Fruit fly (Drosophila melanogaster) whole organism, embryonic: ENCODE data around the gene Ilp7.

Experiments
- CG10209 ChIP-seq: fragments of 200-800 bp; sonication (Bioruptor generic); optimal IDR thresholded peaks from 3 replicates; lab custom pipeline; 2017; ENCODE audit warnings: missing biosample characterization, mild to moderate bottlenecking, missing genetic modification characterization, missing genetic modification reagents
- CG11504 ChIP-seq: fragments of 200-800 bp; sonication (Bioruptor generic); optimal IDR thresholded peaks from 3 replicates; lab custom pipeline; 2019; ENCODE audit warnings: missing biosample characterization, mild to moderate bottlenecking, missing genetic modification characterization, moderate library complexity
- CG12219 ChIP-seq: fragments of 200-800 bp; sonication (Bioruptor generic); optimal IDR thresholded peaks from 3 replicates; lab custom pipeline; 2018; ENCODE audit warnings: missing biosample characterization, mild to moderate bottlenecking, missing genetic modification characterization
- CG1233 ChIP-seq: fragments of 200-800 bp; sonication (Bioruptor generic); optimal IDR thresholded peaks from 4 replicates; lab custom pipeline; 2018; ENCODE audit warnings: missing biosample characterization, mild to moderate bottlenecking, missing genetic modification characterization
- CG13296 ChIP-seq: fragments of 200-800 bp; sonication (Bioruptor generic); optimal IDR thresholded peaks from 3 replicates; lab custom pipeline; 2018; ENCODE audit warnings: missing biosample characterization, mild to moderate bottlenecking, missing genetic modification characterization
- CG14441 ChIP-seq: fragments of 200-800 bp; sonication (Bioruptor generic); IDR thresholded peaks from 2 replicates; pipeline ENCODE4 v1.3.6; 2022; ENCODE audit warnings: missing biosample characterization, missing genetic modification characterization
- CG1603 ChIP-seq: fragments of 200-800 bp; sonication (Bioruptor generic); optimal IDR thresholded peaks from 2 replicates; lab custom pipeline; 2019; ENCODE audit warnings: missing biosample characterization, mild to moderate bottlenecking, missing genetic modification characterization, moderate library complexity
- CG1647 ChIP-seq: fragments of 200-800 bp; sonication (Bioruptor generic); optimal IDR thresholded peaks from 3 replicates; lab custom pipeline; 2016; ENCODE audit warnings: missing biosample characterization, missing genetic modification characterization
- CG18764 ChIP-seq: fragments of 200-800 bp; sonication (Bioruptor generic); optimal IDR thresholded peaks from 3 replicates; lab custom pipeline; 2016; ENCODE audit warnings: missing biosample characterization, missing genetic modification characterization
- CG2712 ChIP-seq: fragments of 200-800 bp; optimal IDR thresholded peaks from 3 replicates; lab custom pipeline; 2019; ENCODE audit warnings: missing biosample characterization, mild to moderate bottlenecking, missing genetic modification characterization, moderate library complexity
- CG32532 ChIP-seq: fragments of 200-800 bp; sonication (Bioruptor generic); IDR thresholded peaks from 2 replicates; pipeline ENCODE4 v1.3.6; 2022; ENCODE audit warnings: missing biosample characterization, missing genetic modification characterization
- CG3838 ChIP-seq: fragments of 200-800 bp; sonication (Bioruptor generic); optimal IDR thresholded peaks from 3 replicates; lab custom pipeline; 2016; ENCODE audit warnings: missing biosample characterization, missing genetic modification characterization
- CG3847 ChIP-seq: fragments of 200-800 bp; sonication (Bioruptor generic); IDR thresholded peaks from 2 replicates; pipeline ENCODE4 v1.3.6; 2022; ENCODE audit warnings: missing biosample characterization, missing genetic modification characterization
- CG4617 ChIP-seq: fragments of 200-800 bp; sonication (Bioruptor generic); optimal IDR thresholded peaks from 3 replicates; lab custom pipeline; 2016; ENCODE audit warnings: missing biosample characterization, missing genetic modification characterization, borderline replicate concordance
- CG5245 ChIP-seq: fragments of 200-800 bp; sonication (Bioruptor generic); optimal IDR thresholded peaks from 3 replicates; lab custom pipeline; 2016; ENCODE audit warnings: missing biosample characterization, missing genetic modification characterization
- CG8089 ChIP-seq: fragments of 200-800 bp; sonication (Bioruptor generic); optimal IDR thresholded peaks from 3 replicates; lab custom pipeline; 2016; ENCODE audit warnings: missing biosample characterization, missing genetic modification characterization
- CG8388 ChIP-seq: fragments of 200-800 bp; sonication (Bioruptor generic); optimal IDR thresholded peaks from 2 replicates; lab custom pipeline; 2019; ENCODE audit warnings: missing biosample characterization, mild to moderate bottlenecking, missing genetic modification characterization, moderate library complexity
- CG8765 ChIP-seq: fragments of 200-800 bp; sonication (Bioruptor generic); IDR thresholded peaks from 2 replicates; pipeline ENCODE4 v1.3.6; 2022; ENCODE audit warnings: missing biosample characterization, missing genetic modification characterization
- CG9817 ChIP-seq: fragments of 200-800 bp; sonication (Bioruptor generic); optimal IDR thresholded peaks from 2 replicates; lab custom pipeline; 2018; ENCODE audit warnings: missing biosample characterization, mild to moderate bottlenecking, missing genetic modification characterization, moderate library complexity
- ERR ChIP-seq: fragments of 200-800 bp; sonication (Bioruptor generic); optimal IDR thresholded peaks from 2 replicates; lab custom pipeline; 2016; ENCODE audit warnings: missing biosample characterization, missing genetic modification characterization
- GATAe ChIP-seq: fragments of 200-800 bp; sonication (Bioruptor generic); conservative IDR thresholded peaks from 2 replicates; pipeline ENCODE4 v1.3.6; 2022; ENCODE audit warnings: missing biosample characterization, missing genetic modification characterization
- HLH4C ChIP-seq: fragments of 200-800 bp; sonication (Bioruptor generic); IDR thresholded peaks from 3 replicates; pipeline ENCODE4 v1.3.6; 2022; ENCODE audit warnings: missing biosample characterization, missing genetic modification characterization; ENCODE audit not compliant: partially characterized antibody
- Hmr ChIP-seq: fragments of 200-800 bp; sonication (Bioruptor generic); optimal IDR thresholded peaks from 3 replicates; lab custom pipeline; 2017; ENCODE audit warnings: mild to moderate bottlenecking, missing biosample characterization, missing genetic modification reagents, missing genetic modification characterization
- Hr3 ChIP-seq: fragments of 200-800 bp; sonication (Bioruptor generic); optimal IDR thresholded peaks from 3 replicates; lab custom pipeline; 2016; ENCODE audit warnings: missing biosample characterization, missing genetic modification characterization
- Hr39 ChIP-seq: fragments of >200 bp; optimal IDR thresholded peaks from 2 replicates; lab custom pipeline; 2017
- Hr78 ChIP-seq, 2 experiments: fragments of 200-800 bp in 1 of 2; fragments of >200 bp in 1 of 2; sonication (Bioruptor generic) in 1 of 2; optimal IDR thresholded peaks; 2 replicates each; lab custom pipeline; 2017 to 2019; ENCODE audit warnings: missing biosample characterization in 2 of 2, missing genetic modification characterization in 2 of 2, mild to moderate bottlenecking in 1 of 2, moderate library complexity in 1 of 2
- NC2β ChIP-seq: fragments of 200-800 bp; sonication (Bioruptor generic); optimal IDR thresholded peaks from 2 replicates; lab custom pipeline; 2016; ENCODE audit warnings: missing biosample characterization, missing genetic modification characterization
- Neu2 ChIP-seq: fragments of 200-800 bp; sonication (Bioruptor generic); optimal IDR thresholded peaks from 3 replicates; lab custom pipeline; 2016; ENCODE audit warnings: missing biosample characterization, missing genetic modification characterization, borderline replicate concordance
- Nf-YC ChIP-seq: fragments of 200-800 bp; optimal IDR thresholded peaks from 3 replicates; lab custom pipeline; 2019; ENCODE audit warnings: missing biosample characterization, mild to moderate bottlenecking, missing genetic modification characterization, moderate library complexity
- Optix ChIP-seq: fragments of 200-800 bp; sonication (Bioruptor generic); IDR thresholded peaks from 3 replicates; pipeline ENCODE4 v1.3.6; 2022; ENCODE audit warnings: missing biosample characterization, missing genetic modification characterization
- Ravus ChIP-seq: fragments of 200-800 bp; sonication (Bioruptor generic); IDR thresholded peaks from 2 replicates; pipeline ENCODE4 v1.3.6; 2022; ENCODE audit warnings: missing biosample characterization, missing genetic modification characterization
- ab ChIP-seq: fragments of 200-800 bp; sonication (Bioruptor generic); optimal IDR thresholded peaks from 2 replicates; lab custom pipeline; 2016; ENCODE audit warnings: missing biosample characterization, missing genetic modification characterization
- cwo ChIP-seq: fragments of 200-800 bp; sonication (Bioruptor generic); optimal IDR thresholded peaks from 3 replicates; lab custom pipeline; 2017; ENCODE audit warnings: missing biosample characterization, missing genetic modification characterization, mild to moderate bottlenecking, moderate library complexity, missing genetic modification reagents
- da ChIP-seq: fragments of 200-800 bp; sonication (Bioruptor generic); optimal IDR thresholded peaks from 2 replicates; lab custom pipeline; 2016; ENCODE audit warnings: missing biosample characterization, missing genetic modification characterization
- dati ChIP-seq: fragments of 200-800 bp; sonication (Bioruptor generic); IDR thresholded peaks from 2 replicates; pipeline ENCODE4 v1.3.6; 2022; ENCODE audit warnings: missing biosample characterization, missing genetic modification characterization
- disco-r ChIP-seq: fragments of 200-800 bp; sonication (Bioruptor generic); optimal IDR thresholded peaks from 2 replicates; lab custom pipeline; 2016; ENCODE audit warnings: missing biosample characterization, missing genetic modification characterization
- dmrt99B ChIP-seq: fragments of 200-800 bp; sonication (Bioruptor generic); optimal IDR thresholded peaks from 2 replicates; lab custom pipeline; 2018; ENCODE audit warnings: missing biosample characterization, mild to moderate bottlenecking, missing genetic modification characterization, moderate library complexity
- gcm2 ChIP-seq: fragments of 200-800 bp; sonication (Bioruptor generic); optimal IDR thresholded peaks from 2 replicates; lab custom pipeline; 2016; ENCODE audit warnings: missing biosample characterization, missing genetic modification characterization
- grau ChIP-seq: fragments of 200-800 bp; optimal IDR thresholded peaks from 3 replicates; lab custom pipeline; 2019; ENCODE audit warnings: missing biosample characterization, mild to moderate bottlenecking, missing genetic modification characterization, moderate library complexity
- mirr ChIP-seq: fragments of 200-800 bp; sonication (Bioruptor generic); optimal IDR thresholded peaks from 3 replicates; lab custom pipeline; 2018; ENCODE audit warnings: missing biosample characterization, mild to moderate bottlenecking, missing genetic modification characterization
- mld ChIP-seq: fragments of 200-800 bp; sonication (Bioruptor generic); IDR thresholded peaks from 3 replicates; pipeline ENCODE4 v1.3.6; 2022; ENCODE audit warnings: missing biosample characterization, missing genetic modification characterization; ENCODE audit not compliant: partially characterized antibody
- org-1 ChIP-seq: fragments of 200-800 bp; sonication (Bioruptor generic); optimal IDR thresholded peaks from 2 replicates; lab custom pipeline; 2017; ENCODE audit warnings: missing biosample characterization, missing genetic modification characterization
- pan ChIP-seq, 4 experiments: fragments of >200 bp in 3 of 4; fragments of 200-800 bp in 1 of 4; sonication (Bioruptor generic) in 1 of 4; optimal IDR thresholded peaks in 3 of 4; IDR thresholded peaks in 1 of 4; 2 replicates each; pipeline versions ENCODE4 v1.3.6 to Lab custom; 2017 to 2022; ENCODE audit warnings: missing biosample characterization in 2 of 4, missing genetic modification characterization in 2 of 4, mixed read lengths in 1 of 4
- pfk ChIP-seq: fragments of 200-800 bp; sonication (Bioruptor generic); optimal IDR thresholded peaks from 2 replicates; lab custom pipeline; 2018; ENCODE audit warnings: missing biosample characterization, mild to moderate bottlenecking, missing genetic modification characterization, moderate library complexity
- psq ChIP-seq: fragments of 200-800 bp; sonication (Bioruptor generic); optimal IDR thresholded peaks from 2 replicates; lab custom pipeline; 2017; ENCODE audit warnings: missing biosample characterization, missing genetic modification characterization
- sim ChIP-seq: fragments of 200-800 bp; sonication (Bioruptor generic); IDR thresholded peaks from 2 replicates; pipeline ENCODE4 v1.3.6; 2022; ENCODE audit warnings: missing biosample characterization, missing genetic modification characterization
- unpg ChIP-seq: fragments of 200-800 bp; sonication (Bioruptor generic); optimal IDR thresholded peaks from 3 replicates; lab custom pipeline; 2018; ENCODE audit warnings: missing biosample characterization, mild to moderate bottlenecking, missing genetic modification characterization, moderate library complexity
- vvl ChIP-seq: fragments of 200-800 bp; sonication (Bioruptor generic); IDR thresholded peaks from 2 replicates; pipeline ENCODE4 v1.3.6; 2022; ENCODE audit warnings: missing biosample characterization, missing genetic modification characterization
- zen2 ChIP-seq: fragments of 200-800 bp; sonication (Bioruptor generic); IDR thresholded peaks from 3 replicates; pipeline ENCODE4 v1.3.6; 2022; ENCODE audit warnings: missing biosample characterization, missing genetic modification characterization; ENCODE audit not compliant: partially characterized antibody

Ilp7 gene

dm6 chrX:3693989-3694769, 26.8 kb downstream of the Ilp7 start (continued):
- TF ChIP-seq CG5245 (GFP tag; lab: Kevin White, UChicago), result peak; percentile 21
- no peak for TF ChIP-seq psq (GFP tag; lab: Kevin White, UChicago)
- TF ChIP-seq pan (optimal IDR thresholded peaks at IDR 0.05; lab: Kevin White, UChicago), result no peak
- peak in 1 of 2 experiments; percentile 10 for TF ChIP-seq pan (GFP tag; optimal IDR thresholded peaks at IDR 0.05 in 1 of 2, IDR thresholded peaks at IDR 0.05 in 1 of 2)
- TF ChIP-seq sim (GFP tag; lab: Robert Waterston, UW), result no peak
- no peak for TF ChIP-seq CG3847 (GFP tag; lab: Robert Waterston, UW)
- peak; percentile 6 for TF ChIP-seq CG9817
- no peak for TF ChIP-seq mirr (GFP tag; lab: Kevin White, UChicago)
- TF ChIP-seq Nf-YC, result peak; percentile 26
- TF ChIP-seq org-1 (GFP tag; lab: Kevin White, UChicago), result peak; percentile 51
- TF ChIP-seq pfk (GFP tag; lab: Kevin White, UChicago), result no peak
- peak; percentile 19 for TF ChIP-seq gcm2 (GFP tag; lab: Kevin White, UChicago)
- peak; percentile 34 for TF ChIP-seq unpg (GFP tag; lab: Kevin White, UChicago)
- no peak for TF ChIP-seq Ravus (GFP tag; lab: Robert Waterston, UW)
- TF ChIP-seq CG1233, result peak; percentile 59
- TF ChIP-seq Hr3 (GFP tag; lab: Kevin White, UChicago), result peak; percentile 53
- TF ChIP-seq CG8388 (GFP tag; lab: Kevin White, UChicago), result peak; percentile 44
- TF ChIP-seq CG10209, result peak; percentile 60
- TF ChIP-seq Hmr, result peak; percentile 35
- TF ChIP-seq CG8089 (GFP tag; lab: Kevin White, UChicago), result peak; percentile 1
- no peak for TF ChIP-seq zen2 (GFP tag; lab: Robert Waterston, UW)
- peak; percentile 45 for TF ChIP-seq CG1603 (tag; lab: Kevin White, UChicago)
- TF ChIP-seq CG2712 (tag; lab: Kevin White, UChicago), result peak; percentile 65
- TF ChIP-seq NC2β (GFP tag; lab: Kevin White, UChicago), result peak; percentile 37
- TF ChIP-seq Optix, result no peak
- TF ChIP-seq Neu2, result no peak
- TF ChIP-seq dmrt99B (tag; lab: Kevin White, UChicago), result peak; percentile 75
- no peak for TF ChIP-seq mld (GFP tag; lab: Robert Waterston, UW)
- TF ChIP-seq CG3838 (GFP tag; lab: Kevin White, UChicago), result peak; percentile 10
- peak; percentile 18; the same call in 1 of the 2 replicates for TF ChIP-seq CG14441 (GFP tag; lab: Robert Waterston, UW)
- TF ChIP-seq disco-r (GFP tag; lab: Kevin White, UChicago), result no peak
- TF ChIP-seq CG32532 (GFP tag; lab: Robert Waterston, UW), result no peak
- TF ChIP-seq CG1647 (GFP tag; lab: Kevin White, UChicago), result no peak
- no peak for TF ChIP-seq vvl (GFP tag; lab: Robert Waterston, UW)
- no peak for TF ChIP-seq Hr39 (lab: Kevin White, UChicago)
- TF ChIP-seq HLH4C (GFP tag; lab: Robert Waterston, UW), result no peak
- peak; percentile 74 for TF ChIP-seq CG11504 (tag; lab: Kevin White, UChicago)
- no peak for TF ChIP-seq CG4617 (GFP tag; lab: Kevin White, UChicago)
- TF ChIP-seq CG12219 (GFP tag; lab: Kevin White, UChicago), result peak; percentile 19
- no peak for TF ChIP-seq dati
- no peak for TF ChIP-seq ERR (GFP tag; lab: Kevin White, UChicago)
- no peak for TF ChIP-seq da (GFP tag; lab: Kevin White, UChicago)
- peak; percentile 3 for TF ChIP-seq CG18764
- TF ChIP-seq CG13296, result no peak
- TF ChIP-seq CG8765 (GFP tag; lab: Robert Waterston, UW), result no peak
- no peak for TF ChIP-seq GATAe (GFP tag; lab: Robert Waterston, UW)
- peak in 1 of 2 experiments; percentile 85 for TF ChIP-seq Hr78 (GFP tag; optimal IDR thresholded peaks at IDR 0.05; lab: Kevin White, UChicago)
- no peak for TF ChIP-seq ab (GFP tag; lab: Kevin White, UChicago)
- no peak for TF ChIP-seq cwo
- TF ChIP-seq grau, result peak; percentile 59
